Worm (Caenorhabditis elegans): ENCODE results near the gene esyt-2.

- TF ChIP-seq lsy-12 (tag; optimal IDR thresholded peaks at IDR 0.05) (no peak), unc-62 (GFP tag; optimal IDR thresholded peaks at IDR 0.05) (no peak), nhr-237 (tag; optimal IDR thresholded peaks at IDR 0.05) (no peak), elt-3 (tag; optimal IDR thresholded peaks at IDR 0.05) (no peak), lin-15B (tag; optimal IDR thresholded peaks at IDR 0.05) (no peak), ztf-11 (tag; optimal IDR thresholded peaks at IDR 0.05) (no peak), elt-1 (tag; optimal IDR thresholded peaks at IDR 0.05) (no peak), snpc-4 (tag; optimal IDR thresholded peaks at IDR 0.05) (no peak), nhr-25 (tag; optimal IDR thresholded peaks at IDR 0.05) (no peak), fos-1 (tag; optimal IDR thresholded peaks at IDR 0.05) (no peak)
Observed at ce11 chrIII:6261985-6262384, 31.2 kb upstream of the esyt-2 start, which contains the start of gene srg-4.
